Worm (Caenorhabditis elegans): ENCODE measurements around the gene sru-35.

Gene sru-35

DNA sequence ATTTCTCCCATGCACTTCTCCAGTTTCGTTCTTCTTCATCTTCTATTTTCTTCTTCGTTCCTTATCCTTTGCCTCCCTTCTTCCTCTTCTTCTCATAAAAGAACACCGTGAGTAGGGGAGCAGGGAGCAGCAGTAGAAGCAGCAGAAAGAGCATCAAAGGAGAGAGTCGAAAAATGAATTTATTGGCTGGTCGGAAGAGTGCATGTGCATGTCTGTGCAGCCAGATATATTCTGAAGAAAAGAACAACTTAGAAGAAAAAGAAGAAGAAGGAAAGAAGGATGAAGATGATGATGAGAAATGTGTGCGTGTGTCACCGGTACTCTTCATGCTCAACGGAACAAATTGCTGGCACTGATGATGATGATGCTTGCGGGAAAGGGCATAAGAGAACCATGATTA, 6.2 kb upstream of the sru-35 start:
- TF ChIP-seq mdl-1 (tag; optimal IDR thresholded peaks at IDR 0.05): peak in 1 of 2 experiments; percentile 31
- no peak for TF ChIP-seq nhr-25 (tag; optimal IDR thresholded peaks at IDR 0.05)
- peak; percentile 9 for TF ChIP-seq fos-1 (tag; optimal IDR thresholded peaks at IDR 0.05)
- no peak for TF ChIP-seq alr-1 (tag; optimal IDR thresholded peaks at IDR 0.05)
- peak; percentile 9 for TF ChIP-seq F13H6.1 (tag; optimal IDR thresholded peaks at IDR 0.05)
- TF ChIP-seq unc-62 (GFP tag; optimal IDR thresholded peaks at IDR 0.05): no peak
- TF ChIP-seq elt-1 (tag; optimal IDR thresholded peaks at IDR 0.05): no peak
- TF ChIP-seq C34F6.9 (tag; optimal IDR thresholded peaks at IDR 0.05): peak; percentile 60
- TF ChIP-seq zag-1 (tag; optimal IDR thresholded peaks at IDR 0.05): peak; percentile 58
- peak; percentile 36 for TF ChIP-seq sma-9 (GFP tag; optimal IDR thresholded peaks at IDR 0.05)
- TF ChIP-seq sma-9 (tag; optimal IDR thresholded peaks at IDR 0.05): no peak
- no peak for TF ChIP-seq sma-3 (GFP tag; optimal IDR thresholded peaks at IDR 0.05)
- TF ChIP-seq unc-55 (GFP tag; optimal IDR thresholded peaks at IDR 0.05): peak; percentile 52
- no peak for TF ChIP-seq elt-3 (tag; optimal IDR thresholded peaks at IDR 0.05)

DNA sequence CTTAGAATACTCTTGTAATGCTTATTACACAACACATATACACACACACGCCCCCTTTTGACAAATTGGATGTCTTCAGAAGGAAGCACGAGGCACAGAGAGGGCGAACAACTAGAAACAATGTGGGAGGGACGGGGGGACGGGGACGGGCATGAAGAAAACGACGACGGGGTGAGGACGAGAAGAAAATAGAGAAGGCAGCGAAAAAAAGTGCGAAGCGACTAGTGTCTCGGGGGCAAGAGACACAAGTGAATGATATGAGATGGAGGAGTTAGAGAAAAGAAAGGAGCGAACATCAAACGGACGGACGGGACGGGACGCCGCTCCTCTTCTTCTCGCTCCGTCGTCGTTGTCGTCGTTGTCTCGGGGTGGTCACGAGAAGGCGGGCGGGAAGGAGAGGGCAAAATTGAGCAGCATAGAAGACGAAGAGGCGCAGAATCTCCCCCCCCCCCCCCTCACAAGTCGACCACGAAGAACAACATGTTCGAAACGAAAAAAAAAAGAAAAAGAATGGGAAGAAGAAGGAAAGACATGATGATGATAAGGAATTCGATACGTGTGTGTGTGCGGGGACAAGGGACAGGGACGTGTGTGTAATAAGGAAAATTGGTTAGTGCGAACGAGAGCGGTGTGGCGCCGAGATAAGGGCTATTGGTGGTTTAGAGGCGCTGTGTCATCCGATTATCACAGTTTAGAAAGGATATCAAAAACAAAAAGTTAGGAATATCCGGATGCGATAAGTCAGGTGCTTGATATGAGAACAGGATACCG, 5.0 kb upstream of the sru-35 start:
- TF ChIP-seq ceh-16 (tag; optimal IDR thresholded peaks at IDR 0.05) (peak; percentile 97), lin-39 (tag; optimal IDR thresholded peaks at IDR 0.05) (no peak), C34F6.9 (tag; optimal IDR thresholded peaks at IDR 0.05) (peak; percentile 82), aly-2 (tag; optimal IDR thresholded peaks at IDR 0.05) (no peak), unc-62 (GFP tag; optimal IDR thresholded peaks at IDR 0.05) (peak; percentile 45), snpc-4 (tag; optimal IDR thresholded peaks at IDR 0.05) (peak; percentile 10), ztf-4 (tag; optimal IDR thresholded peaks at IDR 0.05) (peak; percentile 87), elt-3 (tag; optimal IDR thresholded peaks at IDR 0.05) (no peak), nhr-77 (tag; optimal IDR thresholded peaks at IDR 0.05) (no peak), dmd-4 (tag; optimal IDR thresholded peaks at IDR 0.05) (no peak), R02D3.7 (tag; optimal IDR thresholded peaks at IDR 0.05) (no peak), sem-4 (tag; optimal IDR thresholded peaks at IDR 0.05) (peak; percentile 87), unc-39 (tag; optimal IDR thresholded peaks at IDR 0.05) (peak; percentile 29), sma-9 (GFP tag; optimal IDR thresholded peaks at IDR 0.05) (peak; percentile 90), sma-9 (tag; optimal IDR thresholded peaks at IDR 0.05) (no peak), lin-11 (tag; optimal IDR thresholded peaks at IDR 0.05) (peak; percentile 44), alr-1 (tag; optimal IDR thresholded peaks at IDR 0.05) (no peak), mdl-1 (tag; optimal IDR thresholded peaks at IDR 0.05) (peak; percentile 80 to 93), nhr-21 (tag; optimal IDR thresholded peaks at IDR 0.05) (peak; percentile 89), zag-1 (tag; optimal IDR thresholded peaks at IDR 0.05) (peak; percentile 82), peb-1 (tag; optimal IDR thresholded peaks at IDR 0.05) (no peak), mab-5 (tag; optimal IDR thresholded peaks at IDR 0.05) (peak; percentile 31), ama-1 (optimal IDR thresholded peaks at IDR 0.05) (no peak), F13H6.1 (tag; optimal IDR thresholded peaks at IDR 0.05) (peak; percentile 93), mbf-1 (tag; optimal IDR thresholded peaks at IDR 0.05) (no peak), ztf-11 (tag; optimal IDR thresholded peaks at IDR 0.05) (no peak), elt-1 (tag; optimal IDR thresholded peaks at IDR 0.05) (no peak), sma-3 (GFP tag; optimal IDR thresholded peaks at IDR 0.05) (peak; percentile 77), skn-1 (tag; optimal IDR thresholded peaks at IDR 0.05) (no peak), lsy-2 (tag; optimal IDR thresholded peaks at IDR 0.05) (peak; percentile 1 to 67), egl-27 (tag; optimal IDR thresholded peaks at IDR 0.05) (peak; percentile 81), Y55F3AM.14 (GFP tag; optimal IDR thresholded peaks at IDR 0.05) (peak; percentile 97), nhr-11 (tag; optimal IDR thresholded peaks at IDR 0.05) (no peak), nhr-25 (tag; optimal IDR thresholded peaks at IDR 0.05) (peak; percentile 89), ztf-1 (GFP tag; conservative IDR thresholded peaks at IDR 0.05) (no peak), ZK546.5 (tag; optimal IDR thresholded peaks at IDR 0.05) (no peak), gmeb-1 (tag; optimal IDR thresholded peaks at IDR 0.05) (peak; percentile 17), fos-1 (tag; optimal IDR thresholded peaks at IDR 0.05) (peak; percentile 80), crh-2 (tag; optimal IDR thresholded peaks at IDR 0.05) (peak; percentile 89), nhr-6 (tag; optimal IDR thresholded peaks at IDR 0.05) (peak; percentile 70), unc-55 (GFP tag; optimal IDR thresholded peaks at IDR 0.05) (peak; percentile 56), nhr-237 (tag; optimal IDR thresholded peaks at IDR 0.05) (no peak), nhr-12 (tag; optimal IDR thresholded peaks at IDR 0.05) (no peak), ceh-82 (tag; optimal IDR thresholded peaks at IDR 0.05) (no peak), nhr-129 (tag; optimal IDR thresholded peaks at IDR 0.05) (peak; percentile 71), blmp-1 (tag; optimal IDR thresholded peaks at IDR 0.05; ENCODE audit: insufficient read depth) (peak; percentile 88), lin-13 (GFP tag; optimal IDR thresholded peaks at IDR 0.05) (peak; percentile 67), nhr-10 (tag; optimal IDR thresholded peaks at IDR 0.05) (no peak), nhr-23 (tag; optimal IDR thresholded peaks at IDR 0.05) (no peak)

Measured in whole organism, L2 larva.